Worm (Caenorhabditis elegans): ENCODE results near the gene C50F7.9.

DNA sequence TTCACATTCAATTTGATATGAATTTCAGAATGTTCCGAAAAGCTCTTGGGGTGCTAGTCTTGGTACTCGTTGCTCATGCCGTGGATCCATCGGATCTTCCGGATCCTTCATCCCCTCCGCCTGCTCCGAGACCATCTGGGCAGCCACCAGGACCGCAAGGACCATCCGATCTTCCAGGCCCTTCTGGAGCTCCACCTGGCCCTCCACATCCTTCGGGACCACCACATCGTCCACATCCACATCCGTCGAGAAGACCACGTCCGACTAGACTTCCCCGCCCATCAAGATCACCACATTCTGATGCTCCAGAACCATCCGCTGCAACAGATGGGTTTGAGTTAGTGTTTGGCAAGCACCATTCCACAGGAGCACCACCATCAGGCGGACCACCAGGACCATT is 2.8 kb upstream of the C50F7.9 start, which contains the start of gene clx-1:
- no peak for TF ChIP-seq nhr-12 (tag; optimal IDR thresholded peaks at IDR 0.05)
- no peak for TF ChIP-seq ztf-11 (tag; optimal IDR thresholded peaks at IDR 0.05)
- TF ChIP-seq zip-8 (tag; optimal IDR thresholded peaks at IDR 0.05), result no peak
- no peak for TF ChIP-seq nhr-76 (tag; optimal IDR thresholded peaks at IDR 0.05)
- TF ChIP-seq elt-1 (tag; optimal IDR thresholded peaks at IDR 0.05; ENCODE audit: borderline replicate concordance, insufficient read depth), result no peak
- TF ChIP-seq mab-5 (tag; optimal IDR thresholded peaks at IDR 0.05), result no peak
- TF ChIP-seq unc-62 (GFP tag; optimal IDR thresholded peaks at IDR 0.05), result no peak
- TF ChIP-seq hlh-1 (tag; optimal IDR thresholded peaks at IDR 0.05), result no peak
- no peak for TF ChIP-seq unc-120 (tag; optimal IDR thresholded peaks at IDR 0.05; ENCODE audit: poor library complexity, severe bottlenecking)
- no peak for TF ChIP-seq lin-13 (tag; optimal IDR thresholded peaks at IDR 0.05)
- no peak for TF ChIP-seq mep-1 (tag; optimal IDR thresholded peaks at IDR 0.05)
- no peak for TF ChIP-seq nhr-28 (tag; optimal IDR thresholded peaks at IDR 0.05)

Measured in whole organism, mixed stage, embryonic.